Fruit fly (Drosophila melanogaster): ENCODE data around the gene pn.

pn gene

dm6 chrX:2180750-2181261, at the start of gene pn (continued):
- TF ChIP-seq CG11560 (tag; IDR thresholded peaks at IDR 0.05) = no peak
- TF ChIP-seq nmo (GFP tag; optimal IDR thresholded peaks at IDR 0.05) = no peak
- TF ChIP-seq Awh (GFP tag; IDR thresholded peaks at IDR 0.05) = no peak
- TF ChIP-seq gt (GFP tag; IDR thresholded peaks at IDR 0.05) = no peak
- peak; percentile 55 for TF ChIP-seq BEAF-32 (GFP tag; optimal IDR thresholded peaks at IDR 0.05)
- peak; percentile 6; the same call in 1 of the 2 replicates for TF ChIP-seq onecut (GFP tag; IDR thresholded peaks at IDR 0.05)
- TF ChIP-seq Sry-β (GFP tag; optimal IDR thresholded peaks at IDR 0.05) = peak; percentile 80
- TF ChIP-seq Dref (GFP tag; IDR thresholded peaks at IDR 0.05) = peak; percentile 62
- no peak for TF ChIP-seq CG3281 (GFP tag; optimal IDR thresholded peaks at IDR 0.05)
- no peak for TF ChIP-seq Rfx (GFP tag; IDR thresholded peaks at IDR 0.05)
- TF ChIP-seq CG6683 (GFP tag; optimal IDR thresholded peaks at IDR 0.05) = no peak
- no peak for TF ChIP-seq en (GFP tag; optimal IDR thresholded peaks at IDR 0.05)
- no peak for TF ChIP-seq CG8765 (GFP tag; IDR thresholded peaks at IDR 0.05)
- no peak for TF ChIP-seq CG13775 (GFP tag; optimal IDR thresholded peaks at IDR 0.05)
- no peak for TF ChIP-seq sob (GFP tag; IDR thresholded peaks at IDR 0.05)
- TF ChIP-seq Fer1 (GFP tag; optimal IDR thresholded peaks at IDR 0.05) = no peak
- TF ChIP-seq ato (GFP tag; IDR thresholded peaks at IDR 0.05; ENCODE audit: partially characterized antibody) = 0 out of 2 replicates have a peak, but pooled peaks have one; percentile 27
- no peak for TF ChIP-seq pnt (GFP tag; optimal IDR thresholded peaks at IDR 0.05)
- TF ChIP-seq dati (GFP tag; IDR thresholded peaks at IDR 0.05) = no peak
- no peak for TF ChIP-seq zfh1 (GFP tag; IDR thresholded peaks at IDR 0.05)
- no peak for TF ChIP-seq lmd (GFP tag; IDR thresholded peaks at IDR 0.05)
- TF ChIP-seq CG15514 (GFP tag; optimal IDR thresholded peaks at IDR 0.05) = peak; percentile 15
- TF ChIP-seq tx (GFP tag; optimal IDR thresholded peaks at IDR 0.05) = no peak
- TF ChIP-seq trh (GFP tag; optimal IDR thresholded peaks at IDR 0.05) = no peak
- TF ChIP-seq nerfin-2 (GFP tag; IDR thresholded peaks at IDR 0.05; ENCODE audit: partially characterized antibody) = peak; percentile 34; the same call in 1 of the 2 replicates
- no peak for TF ChIP-seq CG10274 (GFP tag; optimal IDR thresholded peaks at IDR 0.05)
- no peak for TF ChIP-seq CG10366 (GFP tag; IDR thresholded peaks at IDR 0.05)
- TF ChIP-seq CG7786 (GFP tag; optimal IDR thresholded peaks at IDR 0.05) = no peak
- no peak for TF ChIP-seq CG6272 (GFP tag; IDR thresholded peaks at IDR 0.05)
- no peak for TF ChIP-seq CG4730 (GFP tag; IDR thresholded peaks at IDR 0.05)
- TF ChIP-seq CG2120 (GFP tag; optimal IDR thresholded peaks at IDR 0.05) = no peak
- TF ChIP-seq Spps (tag; optimal IDR thresholded peaks at IDR 0.05) = no peak
- no peak for TF ChIP-seq Adf1 (GFP tag; IDR thresholded peaks at IDR 0.05)
- no peak for TF ChIP-seq Max (GFP tag; optimal IDR thresholded peaks at IDR 0.05)
- TF ChIP-seq CG7372 (GFP tag; IDR thresholded peaks at IDR 0.05) = no peak
- no peak for TF ChIP-seq CG15073 (GFP tag; optimal IDR thresholded peaks at IDR 0.05)
- no peak for TF ChIP-seq fd64A (GFP tag; optimal IDR thresholded peaks at IDR 0.05)
- TF ChIP-seq CG2875 (GFP tag; optimal IDR thresholded peaks at IDR 0.05) = no peak
- no peak for TF ChIP-seq lilli (GFP tag; optimal IDR thresholded peaks at IDR 0.05)
- no peak for TF ChIP-seq lab (GFP tag; optimal IDR thresholded peaks at IDR 0.05)
- TF ChIP-seq HLH54F (GFP tag; optimal IDR thresholded peaks at IDR 0.05) = no peak
- no peak for TF ChIP-seq fd102C (GFP tag; optimal IDR thresholded peaks at IDR 0.05)
- no peak for TF ChIP-seq Hmr (GFP tag; optimal IDR thresholded peaks at IDR 0.05)
- no peak for TF ChIP-seq CG12299 (tag; optimal IDR thresholded peaks at IDR 0.05)
- TF ChIP-seq Sry-δ (GFP tag; optimal IDR thresholded peaks at IDR 0.05) = peak; percentile 57
- TF ChIP-seq Nf-YB (GFP tag; optimal IDR thresholded peaks at IDR 0.05) = no peak
- no peak for TF ChIP-seq CG42726 (GFP tag; IDR thresholded peaks at IDR 0.05; ENCODE audit: partially characterized antibody)
- 0 out of 3 replicates have a peak, but pooled peaks have one; percentile 17 for TF ChIP-seq zen2 (GFP tag; IDR thresholded peaks at IDR 0.05; ENCODE audit: partially characterized antibody)
- TF ChIP-seq CG1529 (GFP tag; optimal IDR thresholded peaks at IDR 0.05) = no peak
- no peak for TF ChIP-seq CG8281 (tag; optimal IDR thresholded peaks at IDR 0.05)
- no peak for TF ChIP-seq eve (GFP tag; optimal IDR thresholded peaks at IDR 0.05)
